Worm (Caenorhabditis elegans): ENCODE measurements around the gene srz-91.
"Not testable (repeated sequence)": the region's sequence is repeated elsewhere in the genome, so short reads cannot be mapped to it uniquely, and the experiment has no call there.

The srz-91 gene

DNA sequence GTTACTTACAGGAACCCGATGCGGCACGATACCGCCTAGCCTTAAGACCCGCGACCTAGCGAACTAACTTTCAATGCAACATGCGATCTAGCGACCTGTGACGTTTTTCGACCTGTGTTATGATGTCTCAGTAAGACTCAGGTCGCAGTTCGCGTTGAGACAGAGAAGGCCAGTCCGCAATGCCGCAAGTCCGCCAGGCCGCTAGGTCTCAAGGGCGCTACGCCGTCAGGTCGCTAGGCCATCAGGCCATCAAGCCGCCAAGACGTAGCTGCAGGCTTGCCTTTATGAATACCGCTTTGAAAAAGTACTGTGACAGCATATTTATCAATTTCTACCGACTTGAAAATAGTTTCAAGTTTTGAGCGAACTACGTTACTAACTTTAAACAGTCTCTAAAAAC lies 12.2 kb upstream of the srz-91 start:
- TF ChIP-seq tra-4 (tag; optimal IDR thresholded peaks at IDR 0.05) (no peak), F13C5.2 (tag; optimal IDR thresholded peaks at IDR 0.05) (no peak), ceh-13 (GFP tag; optimal IDR thresholded peaks at IDR 0.05) (no peak), sea-1 (GFP tag; conservative IDR thresholded peaks at IDR 0.05) (no peak), hnd-1 (tag; optimal IDR thresholded peaks at IDR 0.05) (no peak), ceh-36 (tag; optimal IDR thresholded peaks at IDR 0.05) (no peak), scrt-1 (GFP tag; IDR thresholded peaks at IDR 0.05) (no peak), ets-7 (tag; optimal IDR thresholded peaks at IDR 0.05) (no peak), ama-1 (optimal IDR thresholded peaks at IDR 0.05) (no peak), tbx-37 (GFP tag; conservative IDR thresholded peaks at IDR 0.05) (no peak), aly-1 (tag; optimal IDR thresholded peaks at IDR 0.05) (no peak), hmg-4 (GFP tag; optimal IDR thresholded peaks at IDR 0.05) (no peak), hmbx-1 (tag; optimal IDR thresholded peaks at IDR 0.05) (no peak), B0310.2 (tag; optimal IDR thresholded peaks at IDR 0.05) (no peak), tbx-11 (GFP tag; IDR thresholded peaks at IDR 0.05) (no peak), flt-1 (GFP tag; IDR thresholded peaks at IDR 0.05) (no peak), pes-1 (GFP tag; IDR thresholded peaks at IDR 0.05) (no peak)

DNA sequence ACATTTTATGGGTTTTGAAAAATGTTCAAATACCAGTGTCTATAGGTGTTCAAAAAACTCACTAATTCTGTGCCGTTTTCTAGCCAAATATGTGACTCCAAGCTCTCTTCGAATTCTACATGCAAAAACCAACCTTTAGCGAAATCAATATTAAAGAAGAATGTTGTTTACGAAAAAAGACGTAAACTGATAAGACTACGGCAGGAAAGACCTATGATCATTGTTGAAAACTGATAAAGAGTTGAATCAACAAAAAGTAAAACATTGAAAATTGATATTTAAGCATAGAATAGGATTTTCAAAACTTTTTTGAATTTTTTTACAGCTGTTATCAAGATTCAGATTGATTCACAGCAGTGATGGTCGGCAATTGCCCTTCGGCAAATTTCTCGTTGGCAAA lies 9.1 kb upstream of the srz-91 start, which contains the start of gene Y6G8.2:
TSS of gene Y6G8.2 (minus strand) at position 147 of the 400 bp plus-strand sequence.
- TF ChIP-seq aly-1 (tag; optimal IDR thresholded peaks at IDR 0.05) (no peak), scrt-1 (GFP tag; IDR thresholded peaks at IDR 0.05) (no peak), hnd-1 (tag; optimal IDR thresholded peaks at IDR 0.05) (no peak), flt-1 (GFP tag; IDR thresholded peaks at IDR 0.05) (no peak), hmg-4 (GFP tag; optimal IDR thresholded peaks at IDR 0.05) (no peak), hmbx-1 (tag; optimal IDR thresholded peaks at IDR 0.05) (no peak), ceh-13 (GFP tag; optimal IDR thresholded peaks at IDR 0.05) (no peak), tbx-37 (GFP tag; conservative IDR thresholded peaks at IDR 0.05) (no peak), tbx-11 (GFP tag; IDR thresholded peaks at IDR 0.05) (no peak), F13C5.2 (tag; optimal IDR thresholded peaks at IDR 0.05) (no peak), ama-1 (optimal IDR thresholded peaks at IDR 0.05) (no peak), tra-4 (tag; optimal IDR thresholded peaks at IDR 0.05) (no peak), ceh-36 (tag; optimal IDR thresholded peaks at IDR 0.05) (no peak), sea-1 (GFP tag; conservative IDR thresholded peaks at IDR 0.05) (no peak), pes-1 (GFP tag; IDR thresholded peaks at IDR 0.05) (no peak), ets-7 (tag; optimal IDR thresholded peaks at IDR 0.05) (no peak), B0310.2 (tag; optimal IDR thresholded peaks at IDR 0.05) (no peak)

DNA sequence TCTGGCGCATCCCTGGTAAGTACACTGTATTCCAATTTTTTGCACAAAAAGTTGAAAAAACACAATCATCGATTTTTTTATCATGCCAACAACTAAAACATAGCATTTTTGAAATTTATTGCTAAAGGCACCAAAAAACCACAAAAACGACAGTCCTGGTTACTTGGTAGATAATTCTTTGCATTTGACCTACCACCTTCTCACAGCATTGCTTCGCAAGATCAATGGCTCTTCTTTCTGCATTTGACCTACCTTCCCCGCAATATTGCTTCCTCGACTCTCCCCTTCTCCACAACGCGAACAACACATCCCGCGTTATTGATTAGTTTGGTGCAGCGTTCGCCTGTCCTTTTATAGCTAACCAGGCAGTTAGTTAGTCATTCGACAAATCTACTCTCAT lies 6.4 kb upstream of the srz-91 start, which contains the start of gene ztf-25:
TSS of gene ztf-25 (plus strand) at position 301 of the 400 bp plus-strand sequence.
- TF ChIP-seq ceh-13 (GFP tag; optimal IDR thresholded peaks at IDR 0.05): no peak
- TF ChIP-seq ceh-36 (tag; optimal IDR thresholded peaks at IDR 0.05): no peak

DNA sequence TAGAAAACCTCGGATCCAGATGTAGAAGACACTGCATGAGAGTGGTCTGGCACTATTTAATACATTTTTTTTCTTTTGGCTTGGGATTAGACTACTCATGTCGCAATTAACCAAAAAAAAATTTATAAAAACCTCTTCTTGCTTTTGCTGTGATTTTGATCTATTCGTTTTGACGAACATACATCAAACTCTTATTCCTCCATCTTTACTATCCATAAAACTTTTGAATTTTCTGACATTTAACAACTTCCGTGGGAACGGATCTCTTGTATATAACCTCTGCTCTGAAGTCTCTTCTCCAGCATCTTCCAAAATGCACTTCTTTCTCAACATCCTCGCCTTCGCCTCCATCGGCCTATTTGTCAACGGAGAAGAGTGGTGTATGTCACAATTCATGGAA lies 1.8 kb upstream of the srz-91 start, which contains the start of gene Y6G8.16:
TSS of gene Y6G8.16 (plus strand) at position 301 of the 400 bp plus-strand sequence.
- TF ChIP-seq hmg-4 (GFP tag; optimal IDR thresholded peaks at IDR 0.05); aly-1 (tag; optimal IDR thresholded peaks at IDR 0.05); pes-1 (GFP tag; IDR thresholded peaks at IDR 0.05): not testable (repeated sequence)

DNA sequence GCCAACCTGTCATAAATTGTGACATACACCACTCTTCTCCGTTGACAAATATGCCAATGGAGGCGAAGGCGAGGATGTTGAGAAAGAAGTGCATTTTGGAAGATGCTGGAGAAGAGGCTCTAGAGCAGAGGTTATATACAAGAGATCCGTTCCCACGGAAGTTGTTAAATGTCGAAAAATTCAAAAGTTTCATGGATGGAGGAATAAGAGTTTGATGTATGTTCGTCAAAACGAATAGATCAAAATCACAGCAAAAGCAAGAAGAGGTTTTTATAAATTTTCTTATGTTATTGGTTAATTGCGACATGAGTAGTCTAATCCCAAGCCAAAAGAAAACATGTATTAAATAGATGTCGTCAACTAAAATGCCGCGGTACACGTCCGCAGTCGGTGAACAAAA lies 2.6 kb downstream of the srz-91 start, which contains the start of gene Y6G8.15:
TSS of gene Y6G8.15 (minus strand) at position 101 of the 400 bp plus-strand sequence.
- TF ChIP-seq tbx-11 (GFP tag; IDR thresholded peaks at IDR 0.05); ceh-36 (tag; optimal IDR thresholded peaks at IDR 0.05); aly-1 (tag; optimal IDR thresholded peaks at IDR 0.05): not testable (repeated sequence)

DNA sequence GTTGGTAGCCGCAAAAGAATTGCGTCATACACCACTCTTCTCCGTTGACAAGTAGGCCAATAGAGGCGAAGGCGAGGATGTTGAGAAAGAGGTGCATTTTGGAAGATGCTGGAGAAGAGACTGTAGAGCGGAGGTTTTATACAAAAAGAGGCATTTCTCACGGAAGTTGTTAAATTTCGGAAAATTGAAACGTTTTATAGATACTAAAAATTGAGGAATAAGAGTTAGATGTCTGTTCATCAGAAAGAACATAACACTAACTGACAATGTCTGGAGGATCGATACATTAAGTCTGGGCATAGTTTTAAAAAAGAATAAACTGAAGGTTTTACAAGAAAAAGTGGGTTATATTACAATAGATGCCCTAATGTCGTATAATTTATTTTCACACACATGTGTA lies 6.4 kb downstream of the srz-91 start, which contains the start of gene Y6G8.14:
TSS of gene Y6G8.14 (minus strand) at position 101 of the 400 bp plus-strand sequence.
- no peak for TF ChIP-seq B0310.2 (tag; optimal IDR thresholded peaks at IDR 0.05)

DNA sequence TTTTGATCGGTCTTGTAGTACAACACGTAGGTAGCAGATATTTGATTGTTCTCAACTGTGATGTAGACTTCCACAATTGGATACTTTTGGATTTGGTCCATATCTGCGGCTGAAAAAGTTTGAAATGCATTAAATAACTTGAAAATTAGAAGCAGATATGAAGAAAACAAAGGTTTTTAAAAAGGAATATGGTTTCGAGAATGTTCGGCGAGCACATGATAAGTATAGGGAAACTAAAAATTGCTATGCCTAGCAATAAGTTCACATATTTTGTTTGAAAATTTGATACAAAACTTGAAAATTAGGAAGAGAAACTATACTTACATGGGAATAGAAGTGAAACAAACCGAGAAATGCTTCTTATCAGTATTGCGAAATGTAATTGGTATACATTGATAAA lies 7.7 kb downstream of the srz-91 start, which contains the start of gene Y6G8.5:
TSS of gene Y6G8.5 (minus strand) at position 101 of the 400 bp plus-strand sequence.
- TF ChIP-seq ceh-36 (tag; optimal IDR thresholded peaks at IDR 0.05) (no peak), hmg-4 (GFP tag; optimal IDR thresholded peaks at IDR 0.05) (no peak), ets-7 (tag; optimal IDR thresholded peaks at IDR 0.05) (no peak), pes-1 (GFP tag; IDR thresholded peaks at IDR 0.05) (no peak), flt-1 (GFP tag; IDR thresholded peaks at IDR 0.05) (no peak), hnd-1 (tag; optimal IDR thresholded peaks at IDR 0.05) (no peak), F13C5.2 (tag; optimal IDR thresholded peaks at IDR 0.05) (no peak), scrt-1 (GFP tag; IDR thresholded peaks at IDR 0.05) (no peak), aly-1 (tag; optimal IDR thresholded peaks at IDR 0.05) (no peak)

DNA sequence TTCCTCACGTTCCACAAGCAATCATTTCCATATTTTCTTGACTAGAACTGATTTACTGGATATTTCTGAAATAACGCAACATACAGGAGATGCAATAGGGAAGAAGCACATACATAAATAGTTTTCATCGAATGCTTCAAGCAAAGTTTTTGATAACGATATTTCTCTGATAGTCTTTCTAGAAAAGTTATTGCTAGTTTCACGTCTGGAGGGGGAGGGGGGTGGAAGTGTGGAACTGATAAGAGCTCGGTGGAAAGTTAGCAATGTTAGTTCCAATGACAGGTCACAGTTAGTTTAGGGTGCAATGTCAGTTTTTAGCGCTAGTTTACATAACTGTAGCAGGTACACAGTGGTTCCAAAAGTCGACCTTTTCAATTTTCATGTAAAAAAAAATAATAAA lies 8.9 kb downstream of the srz-91 start, which contains the start of gene Y6G8.6:
TSS of gene Y6G8.6 (minus strand) at position 98 of the 400 bp plus-strand sequence.
- TF ChIP-seq B0310.2 (tag; optimal IDR thresholded peaks at IDR 0.05) (no peak), scrt-1 (GFP tag; IDR thresholded peaks at IDR 0.05) (no peak), tbx-37 (GFP tag; conservative IDR thresholded peaks at IDR 0.05) (no peak), ama-1 (optimal IDR thresholded peaks at IDR 0.05) (no peak), ets-7 (tag; optimal IDR thresholded peaks at IDR 0.05) (no peak), F13C5.2 (tag; optimal IDR thresholded peaks at IDR 0.05) (no peak), tbx-11 (GFP tag; IDR thresholded peaks at IDR 0.05) (no peak), flt-1 (GFP tag; IDR thresholded peaks at IDR 0.05) (no peak), sea-1 (GFP tag; conservative IDR thresholded peaks at IDR 0.05) (no peak)

DNA sequence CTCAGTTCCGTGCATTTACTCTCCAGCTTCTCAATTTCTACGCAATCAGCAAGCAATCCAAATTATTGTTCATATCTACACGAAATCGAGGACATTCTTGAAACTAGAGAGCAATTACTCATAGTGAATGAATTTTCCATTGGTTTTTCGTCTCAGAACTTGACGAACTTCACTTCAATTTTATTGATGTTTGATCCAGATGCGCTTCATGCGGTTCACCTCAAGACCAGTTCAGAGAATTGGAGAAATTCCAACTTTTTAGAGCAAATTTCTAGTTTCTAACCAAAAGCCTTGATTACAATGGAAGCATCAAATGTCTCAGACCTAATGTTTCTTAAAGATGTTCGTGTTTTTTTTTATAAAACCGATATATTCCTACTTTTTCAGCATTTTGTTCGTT lies 12.4 kb downstream of the srz-91 start, which contains the start of gene Y6G8.8:
TSS of gene Y6G8.8 (plus strand) at position 301 of the 400 bp plus-strand sequence.
- no peak for TF ChIP-seq tbx-11 (GFP tag; IDR thresholded peaks at IDR 0.05)
- TF ChIP-seq ceh-13 (GFP tag; optimal IDR thresholded peaks at IDR 0.05): no peak
- no peak for TF ChIP-seq tbx-37 (GFP tag; conservative IDR thresholded peaks at IDR 0.05)
- no peak for TF ChIP-seq ets-7 (tag; optimal IDR thresholded peaks at IDR 0.05)
- TF ChIP-seq scrt-1 (GFP tag; IDR thresholded peaks at IDR 0.05): no peak
- TF ChIP-seq tra-4 (tag; optimal IDR thresholded peaks at IDR 0.05): no peak

Data from whole organism, early embryonic.